Fruit fly (Drosophila melanogaster): ENCODE results near the gene Mipp1.

The Mipp1 gene

DNA sequence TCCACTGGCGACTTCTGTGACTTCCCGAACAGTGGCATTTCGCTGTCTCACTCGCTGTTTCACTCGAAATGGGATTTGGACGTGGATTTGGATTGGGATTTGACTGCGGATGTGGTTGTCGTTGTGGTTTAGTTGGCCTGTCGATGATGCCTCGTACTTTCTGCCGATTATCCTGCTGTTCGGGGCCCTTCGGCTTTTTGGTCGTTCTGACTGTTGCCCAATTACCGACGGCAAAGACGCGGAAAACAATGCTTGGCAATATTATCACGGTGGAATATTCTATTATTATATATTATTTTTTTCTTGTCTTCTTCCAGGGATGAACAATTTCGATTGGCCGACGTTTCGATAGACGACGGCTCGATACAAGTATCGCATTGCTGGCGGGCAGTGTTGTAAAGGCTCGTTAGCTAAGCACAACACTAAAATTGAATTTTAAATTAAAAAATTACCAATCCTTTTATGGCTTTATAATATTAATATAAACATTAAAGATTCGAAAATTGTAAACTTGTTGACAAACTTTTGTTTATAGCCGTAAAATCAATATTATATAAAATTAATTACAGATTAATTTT lies 42.1 kb upstream of the Mipp1 start, which contains the start of gene Mo25 (continued):
- TF ChIP-seq CG1603 (tag; optimal IDR thresholded peaks at IDR 0.05): peak; percentile 49
- peak; percentile 9 for TF ChIP-seq CG6813 (GFP tag; optimal IDR thresholded peaks at IDR 0.05)
- TF ChIP-seq CG3281 (GFP tag; optimal IDR thresholded peaks at IDR 0.05): peak; percentile 11
- peak; percentile 86 for TF ChIP-seq E2f2 (GFP tag; IDR thresholded peaks at IDR 0.05)
- peak; percentile 29 for TF ChIP-seq CG17359 (tag; optimal IDR thresholded peaks at IDR 0.05)
- TF ChIP-seq esg (GFP tag; conservative IDR thresholded peaks at IDR 0.05): no peak
- no peak for TF ChIP-seq CG8478 (optimal IDR thresholded peaks at IDR 0.05)
- peak; percentile 53 for TF ChIP-seq Xbp1 (GFP tag; optimal IDR thresholded peaks at IDR 0.05)
- peak; percentile 7 for TF ChIP-seq Abd-B (GFP tag; optimal IDR thresholded peaks at IDR 0.05)
- peak; percentile 43 for TF ChIP-seq caup (GFP tag; optimal IDR thresholded peaks at IDR 0.05; ENCODE audit: severe bottlenecking)
- no peak for TF ChIP-seq tll (GFP tag; optimal IDR thresholded peaks at IDR 0.05)
- TF ChIP-seq wek (GFP tag; optimal IDR thresholded peaks at IDR 0.05): no peak
- TF ChIP-seq ham (GFP tag; IDR thresholded peaks at IDR 0.05): no peak
- TF ChIP-seq CG1792 (GFP tag; optimal IDR thresholded peaks at IDR 0.05): no peak
- TF ChIP-seq CG11247 (GFP tag; IDR thresholded peaks at IDR 0.05): peak; percentile 35; the same call in 1 of the 2 replicates
- peak; percentile 54; the same call in 2 of the 3 replicates for TF ChIP-seq ci (GFP tag; IDR thresholded peaks at IDR 0.05)
- no peak for TF ChIP-seq Hey (tag; optimal IDR thresholded peaks at IDR 0.05)
- TF ChIP-seq Oaz (GFP tag; IDR thresholded peaks at IDR 0.05): no peak
- TF ChIP-seq D (optimal IDR thresholded peaks at IDR 0.05): no peak
- TF ChIP-seq D (GFP tag; optimal IDR thresholded peaks at IDR 0.05): no peak
- TF ChIP-seq CG9727 (GFP tag; optimal IDR thresholded peaks at IDR 0.05): no peak
- TF ChIP-seq E2f1 (GFP tag; IDR thresholded peaks at IDR 0.05): 0 out of 2 replicates have a peak, but pooled peaks have one; percentile 16
- TF ChIP-seq oc (tag; optimal IDR thresholded peaks at IDR 0.05): no peak
- no peak for TF ChIP-seq Nf-YB (GFP tag; optimal IDR thresholded peaks at IDR 0.05)
- TF ChIP-seq CG7745 (tag; optimal IDR thresholded peaks at IDR 0.05): no peak
- TF ChIP-seq Dbx (GFP tag; IDR thresholded peaks at IDR 0.05): peak; percentile 74; the same call in 2 of the 3 replicates
- TF ChIP-seq sd (tag; optimal IDR thresholded peaks at IDR 0.05): no peak
- TF ChIP-seq HLHmδ (GFP tag; optimal IDR thresholded peaks at IDR 0.05): no peak
- TF ChIP-seq Xrp1 (GFP tag; IDR thresholded peaks at IDR 0.05): peak; percentile 53; the same call in 1 of the 2 replicates
- TF ChIP-seq Usf (GFP tag; optimal IDR thresholded peaks at IDR 0.05): no peak
- TF ChIP-seq Tbp (GFP tag; optimal IDR thresholded peaks at IDR 0.05): no peak
- no peak for TF ChIP-seq fd64A (GFP tag; optimal IDR thresholded peaks at IDR 0.05)
- TF ChIP-seq Sry-δ (GFP tag; optimal IDR thresholded peaks at IDR 0.05): peak; percentile 59
- peak; percentile 52 for TF ChIP-seq CG30020 (tag; optimal IDR thresholded peaks at IDR 0.05)
- TF ChIP-seq trem (tag; optimal IDR thresholded peaks at IDR 0.05): peak; percentile 78
- no peak for TF ChIP-seq dati (GFP tag; IDR thresholded peaks at IDR 0.05)
- no peak for TF ChIP-seq ranshi (GFP tag; IDR thresholded peaks at IDR 0.05)
- peak; percentile 69 for TF ChIP-seq CG16813 (GFP tag; IDR thresholded peaks at IDR 0.05; ENCODE audit: partially characterized antibody)
- no peak for TF ChIP-seq CG16863 (GFP tag; optimal IDR thresholded peaks at IDR 0.05)
- TF ChIP-seq gsb (GFP tag; IDR thresholded peaks at IDR 0.05): no peak
- peak; percentile 45 for TF ChIP-seq gem (tag; optimal IDR thresholded peaks at IDR 0.05)
- TF ChIP-seq Optix (GFP tag; IDR thresholded peaks at IDR 0.05): no peak
- TF ChIP-seq zen (tag; optimal IDR thresholded peaks at IDR 0.05): peak; percentile 41
- no peak for TF ChIP-seq CG10654 (GFP tag; optimal IDR thresholded peaks at IDR 0.05)
- no peak for TF ChIP-seq cad (GFP tag; optimal IDR thresholded peaks at IDR 0.05)
- no peak for TF ChIP-seq Awh (GFP tag; IDR thresholded peaks at IDR 0.05)
- TF ChIP-seq CG13424 (tag; optimal IDR thresholded peaks at IDR 0.05): peak; percentile 29
- peak; percentile 77 for TF ChIP-seq vvl (GFP tag; IDR thresholded peaks at IDR 0.05)
- no peak for TF ChIP-seq CG5180 (GFP tag; optimal IDR thresholded peaks at IDR 0.05)
- TF ChIP-seq HLH3B (GFP tag; IDR thresholded peaks at IDR 0.05): peak; percentile 32; the same call in 1 of the 2 replicates
